Worm (Caenorhabditis elegans): ENCODE data around the gene F26D10.13.

Gene F26D10.13

ce11 chrIV:17249691-17250181 is 14.9 kb downstream of the F26D10.13 start, which contains the start of gene eelo-2:
Gene eelo-2 (plus strand): TSS chrIV:17250131.
- TF ChIP-seq ceh-44 (GFP tag; IDR thresholded peaks at IDR 0.05) (peak; percentile 87), zip-2 (tag; optimal IDR thresholded peaks at IDR 0.05) (peak; percentile 73), vab-7 (GFP tag; IDR thresholded peaks at IDR 0.05) (peak; percentile 87), daf-16 (GFP tag; optimal IDR thresholded peaks at IDR 0.05) (peak; percentile 66 to 91), daf-16 (tag; optimal IDR thresholded peaks at IDR 0.05) (peak; percentile 80), jun-1 (tag; optimal IDR thresholded peaks at IDR 0.05) (peak; percentile 94), F10B5.3 (tag; optimal IDR thresholded peaks at IDR 0.05) (peak; percentile 93), zfp-3 (GFP tag; conservative IDR thresholded peaks at IDR 0.05) (peak; percentile 97), lim-7 (GFP tag; IDR thresholded peaks at IDR 0.05) (no peak), zip-11 (GFP tag; IDR thresholded peaks at IDR 0.05) (no peak), snpc-1.2 (GFP tag; IDR thresholded peaks at IDR 0.05) (peak; percentile 99), tag-97 (GFP tag; IDR thresholded peaks at IDR 0.05) (no peak), lin-29 (GFP tag; IDR thresholded peaks at IDR 0.05) (peak; percentile 97), egl-27 (tag; optimal IDR thresholded peaks at IDR 0.05) (peak; percentile 33), dve-1 (tag; optimal IDR thresholded peaks at IDR 0.05; ENCODE audit: insufficient read depth) (peak; percentile 99), mdl-1 (tag; optimal IDR thresholded peaks at IDR 0.05) (peak in 1 of 2 experiments; percentile 79), Y5F2A.4 (GFP tag; optimal IDR thresholded peaks at IDR 0.05) (peak; percentile 78), hmg-1.1 (GFP tag; IDR thresholded peaks at IDR 0.05) (peak; percentile 97), daf-12 (tag; optimal IDR thresholded peaks at IDR 0.05) (no peak), Y48G9A.11 (GFP tag; IDR thresholded peaks at IDR 0.05) (peak; percentile 75), lin-1 (GFP tag; IDR thresholded peaks at IDR 0.05) (peak; percentile 97), lsy-2 (tag; optimal IDR thresholded peaks at IDR 0.05) (peak; percentile 91 to 97), F37D6.2 (tag; optimal IDR thresholded peaks at IDR 0.05) (peak; percentile 96), zag-1 (tag; optimal IDR thresholded peaks at IDR 0.05) (peak; percentile 86), lin-39 (tag; optimal IDR thresholded peaks at IDR 0.05) (peak; percentile 52), T26A8.4 (GFP tag; IDR thresholded peaks at IDR 0.05) (peak; percentile 98), unc-130 (GFP tag; optimal IDR thresholded peaks at IDR 0.05) (peak; percentile 93), nhr-41 (GFP tag; IDR thresholded peaks at IDR 0.05) (peak; percentile 90), ceh-62 (tag; optimal IDR thresholded peaks at IDR 0.05) (peak; percentile 14), ZK546.5 (tag; optimal IDR thresholded peaks at IDR 0.05) (peak in 1 of 2 experiments; percentile 79), hlh-11 (tag; optimal IDR thresholded peaks at IDR 0.05) (peak; percentile 97), ztf-11 (tag; optimal IDR thresholded peaks at IDR 0.05) (no peak), nhr-25 (tag; optimal IDR thresholded peaks at IDR 0.05; ENCODE audit: borderline replicate concordance, insufficient read depth) (peak; percentile 96), mes-2 (tag; optimal IDR thresholded peaks at IDR 0.05; ENCODE audit: poor library complexity, severe bottlenecking) (peak; percentile 97), mep-1 (tag; optimal IDR thresholded peaks at IDR 0.05) (peak; percentile 99), mxl-3 (GFP tag; optimal IDR thresholded peaks at IDR 0.05) (peak; percentile 88), gei-8 (GFP tag; optimal IDR thresholded peaks at IDR 0.05) (no peak), egl-43 (GFP tag; IDR thresholded peaks at IDR 0.05) (peak; percentile 90), ama-1 (optimal IDR thresholded peaks at IDR 0.05) (peak; percentile 62), tra-1 (GFP tag; IDR thresholded peaks at IDR 0.05) (peak; percentile 94), Y75B8A.6 (GFP tag; IDR thresholded peaks at IDR 0.05) (peak; percentile 90), unc-62 (GFP tag; optimal IDR thresholded peaks at IDR 0.05 in 1 of 2) (peak in 1 of 2 experiments; percentile 99), unc-62 (tag; optimal IDR thresholded peaks at IDR 0.05) (no peak), dmd-8 (GFP tag; IDR thresholded peaks at IDR 0.05) (0 out of 2 replicates have a peak, but pooled peaks have one; percentile 13), R02D3.7 (tag; optimal IDR thresholded peaks at IDR 0.05) (no peak), lin-15B (tag; optimal IDR thresholded peaks at IDR 0.05) (peak; percentile 96), rbr-2 (tag; optimal IDR thresholded peaks at IDR 0.05) (peak; percentile 98), skn-1 (tag; optimal IDR thresholded peaks at IDR 0.05) (no peak), aly-2 (tag; optimal IDR thresholded peaks at IDR 0.05) (no peak), lin-38 (GFP tag; IDR thresholded peaks at IDR 0.05) (peak; percentile 100), sdz-12 (GFP tag; optimal IDR thresholded peaks at IDR 0.05) (no peak)
